Fruit fly (Drosophila melanogaster): ENCODE measurements around the gene wrm1.

The wrm1 gene

dm6 chr3L:7314133-7314532, 20.9 kb downstream of the wrm1 start:
- TF ChIP-seq CG31441 (GFP tag; IDR thresholded peaks at IDR 0.05) (0 out of 2 replicates have a peak, but pooled peaks have one; percentile 14), dmrt99B (tag; optimal IDR thresholded peaks at IDR 0.05) (peak; percentile 45), CG30403 (GFP tag; optimal IDR thresholded peaks at IDR 0.05) (peak; percentile 3), Mad (GFP tag; optimal IDR thresholded peaks at IDR 0.05) (no peak), CG10209 (GFP tag; optimal IDR thresholded peaks at IDR 0.05) (no peak), fd3F (GFP tag; optimal IDR thresholded peaks at IDR 0.05) (no peak), CG7839 (tag; optimal IDR thresholded peaks at IDR 0.05) (peak; percentile 34), cwo (GFP tag; optimal IDR thresholded peaks at IDR 0.05) (peak; percentile 5), CG3065 (GFP tag; optimal IDR thresholded peaks at IDR 0.05) (no peak), CG7963 (GFP tag; IDR thresholded peaks at IDR 0.05; ENCODE audit: partially characterized antibody) (no peak), grau (tag; optimal IDR thresholded peaks at IDR 0.05) (peak; percentile 4), sens-2 (GFP tag; IDR thresholded peaks at IDR 0.05) (no peak), Med (GFP tag) (no peak), Mrtf (GFP tag; IDR thresholded peaks at IDR 0.05) (no peak), Hr51 (GFP tag; optimal IDR thresholded peaks at IDR 0.05) (peak in 1 of 2 experiments; percentile 41), CG18599 (GFP tag; optimal IDR thresholded peaks at IDR 0.05) (peak; percentile 43), Deaf1 (tag; optimal IDR thresholded peaks at IDR 0.05) (peak; percentile 15), Fer1 (GFP tag; optimal IDR thresholded peaks at IDR 0.05) (peak; percentile 4), ERR (GFP tag; optimal IDR thresholded peaks at IDR 0.05) (no peak), CG2678 (tag; optimal IDR thresholded peaks at IDR 0.05) (peak; percentile 42), ab (GFP tag; optimal IDR thresholded peaks at IDR 0.05) (no peak), zfh1 (GFP tag; IDR thresholded peaks at IDR 0.05) (no peak), CG12219 (GFP tag; optimal IDR thresholded peaks at IDR 0.05) (no peak), Side (GFP tag; optimal IDR thresholded peaks at IDR 0.05) (no peak), PHDP (tag; optimal IDR thresholded peaks at IDR 0.05) (no peak), yki (optimal IDR thresholded peaks at IDR 0.05) (no peak), CG7556 (GFP tag; optimal IDR thresholded peaks at IDR 0.05) (peak; percentile 61), CG9727 (GFP tag; optimal IDR thresholded peaks at IDR 0.05) (peak; percentile 17), CG43689 (GFP tag; IDR thresholded peaks at IDR 0.05) (no peak), cg (GFP tag; optimal IDR thresholded peaks at IDR 0.05) (no peak), CG11504 (tag; optimal IDR thresholded peaks at IDR 0.05) (peak; percentile 49), ems (GFP tag; optimal IDR thresholded peaks at IDR 0.05) (no peak), D19A (tag; optimal IDR thresholded peaks at IDR 0.05) (no peak), Lpt (GFP tag; optimal IDR thresholded peaks at IDR 0.05) (no peak), gem (tag; optimal IDR thresholded peaks at IDR 0.05) (peak; percentile 51)

- TF ChIP-seq CG3163 (GFP tag; optimal IDR thresholded peaks at IDR 0.05), result peak; percentile 17
- no peak for TF ChIP-seq MTF-1 (GFP tag; optimal IDR thresholded peaks at IDR 0.05; ENCODE audit: borderline replicate concordance)
- no peak for TF ChIP-seq CG3995 (GFP tag; optimal IDR thresholded peaks at IDR 0.05)
- TF ChIP-seq CG42726 (GFP tag; IDR thresholded peaks at IDR 0.05; ENCODE audit: partially characterized antibody), result no peak
- peak; percentile 4 for TF ChIP-seq cg (GFP tag; optimal IDR thresholded peaks at IDR 0.05)
- TF ChIP-seq Rfx (GFP tag; IDR thresholded peaks at IDR 0.05), result 0 out of 2 replicates have a peak, but pooled peaks have one; percentile 12
- no peak for TF ChIP-seq CG30403 (GFP tag; optimal IDR thresholded peaks at IDR 0.05)
- peak; percentile 6 for TF ChIP-seq Ets65A (GFP tag)
- TF ChIP-seq scrt (GFP tag; optimal IDR thresholded peaks at IDR 0.05), result peak; percentile 91
- peak; percentile 41 to 77 for TF ChIP-seq Trl (optimal IDR thresholded peaks at IDR 0.05)
- TF ChIP-seq Trl (GFP tag; optimal IDR thresholded peaks at IDR 0.05), result no peak
- no peak for TF ChIP-seq mld (GFP tag; IDR thresholded peaks at IDR 0.05; ENCODE audit: partially characterized antibody)
Measured at dm6 chr3L:7313559-7314132, 21.4 kb downstream of the wrm1 start.

All from whole organism, embryonic.